Worm (Caenorhabditis elegans): ENCODE measurements around the gene daf-19.

Gene daf-19

ce11 chrII:10197091-10197675 lies 28.0 kb upstream of the daf-19 start, which contains the start of gene R05H5.3 (continued):
- TF ChIP-seq xnd-1 (tag; optimal IDR thresholded peaks at IDR 0.05) (peak; percentile 81), repo-1 (tag; optimal IDR thresholded peaks at IDR 0.05) (no peak), ets-4 (GFP tag; optimal IDR thresholded peaks at IDR 0.05) (no peak), let-526 (GFP tag; IDR thresholded peaks at IDR 0.05) (no peak), snpc-3.4 (tag; optimal IDR thresholded peaks at IDR 0.05) (peak; percentile 70), dpl-1 (GFP tag; optimal IDR thresholded peaks at IDR 0.05) (peak; percentile 91), lin-54 (GFP tag; optimal IDR thresholded peaks at IDR 0.05) (peak; percentile 85), attf-6 (GFP tag; IDR thresholded peaks at IDR 0.05) (peak; percentile 49; the same call in 1 of the 2 replicates), unc-62 (GFP tag; optimal IDR thresholded peaks at IDR 0.05) (no peak), hmg-1.2 (GFP tag; IDR thresholded peaks at IDR 0.05) (peak; percentile 66; the same call in 1 of the 2 replicates), lin-40 (tag; optimal IDR thresholded peaks at IDR 0.05) (no peak), ceh-79 (tag; optimal IDR thresholded peaks at IDR 0.05) (no peak), nhr-179 (tag; optimal IDR thresholded peaks at IDR 0.05) (no peak), hlh-26 (GFP tag; conservative IDR thresholded peaks at IDR 0.05) (no peak), athp-1 (tag; optimal IDR thresholded peaks at IDR 0.05) (no peak), lir-1 (GFP tag; conservative IDR thresholded peaks at IDR 0.05) (peak; percentile 62; the same call in 1 of the 2 replicates), T07F8.4 (tag; optimal IDR thresholded peaks at IDR 0.05) (no peak), hmg-20 (GFP tag; IDR thresholded peaks at IDR 0.05) (no peak), aptf-2 (GFP tag; conservative IDR thresholded peaks at IDR 0.05) (0 out of 2 replicates have a peak, but pooled peaks have one; percentile 56), snpc-1.3 (tag; optimal IDR thresholded peaks at IDR 0.05; ENCODE audit: insufficient read depth) (peak; percentile 40), Y67H2A.10 (GFP tag; conservative IDR thresholded peaks at IDR 0.05) (peak; percentile 68), ztf-18 (tag; optimal IDR thresholded peaks at IDR 0.05) (peak; percentile 58), D2030.7 (GFP tag; IDR thresholded peaks at IDR 0.05) (peak; percentile 96), ceh-100 (GFP tag; IDR thresholded peaks at IDR 0.05) (peak; percentile 94), ceh-27 (GFP tag; optimal IDR thresholded peaks at IDR 0.05) (no peak), madf-10 (tag; optimal IDR thresholded peaks at IDR 0.05) (peak; percentile 40), nhr-120 (GFP tag; IDR thresholded peaks at IDR 0.05) (no peak), fkh-3 (tag; optimal IDR thresholded peaks at IDR 0.05) (no peak), mel-28 (tag; optimal IDR thresholded peaks at IDR 0.05; ENCODE audit: borderline replicate concordance) (no peak), atf-7 (tag; optimal IDR thresholded peaks at IDR 0.05) (no peak), F33H1.4 (GFP tag; IDR thresholded peaks at IDR 0.05) (peak; percentile 79), sea-2 (GFP tag; IDR thresholded peaks at IDR 0.05) (no peak), snpc-1.1 (tag; optimal IDR thresholded peaks at IDR 0.05; ENCODE audit: insufficient read depth) (peak; percentile 54), cebp-1 (GFP tag; IDR thresholded peaks at IDR 0.05) (no peak; the same call in 1 of the 2 replicates), cebp-1 (tag; optimal IDR thresholded peaks at IDR 0.05) (no peak), rec-8 (tag; optimal IDR thresholded peaks at IDR 0.05) (peak in 1 of 2 experiments; percentile 14), nfyb-1 (GFP tag; IDR thresholded peaks at IDR 0.05) (0 out of 2 replicates have a peak, but pooled peaks have one; percentile 19), nfya-1 (tag; optimal IDR thresholded peaks at IDR 0.05; ENCODE audit: borderline replicate concordance, insufficient read depth) (no peak), mxl-1 (tag; optimal IDR thresholded peaks at IDR 0.05) (no peak), F52B5.7 (tag; optimal IDR thresholded peaks at IDR 0.05) (no peak), akir-1 (GFP tag; optimal IDR thresholded peaks at IDR 0.05) (no peak), lin-26 (GFP tag; IDR thresholded peaks at IDR 0.05) (no peak), somi-1 (GFP tag; optimal IDR thresholded peaks at IDR 0.05) (no peak), lsy-27 (tag; optimal IDR thresholded peaks at IDR 0.05; ENCODE audit: borderline replicate concordance, insufficient read depth) (no peak), K11D2.4 (GFP tag; IDR thresholded peaks at IDR 0.05) (no peak), madf-6 (GFP tag; IDR thresholded peaks at IDR 0.05) (peak; percentile 96), Y79H2A.3 (GFP tag; conservative IDR thresholded peaks at IDR 0.05) (peak; percentile 72; the same call in 1 of the 2 replicates)

All from whole organism, young adult.